Worm (Caenorhabditis elegans): ENCODE measurements around the gene nrps-1.

- TF ChIP-seq vab-7 (GFP tag; IDR thresholded peaks at IDR 0.05) (no peak), fos-1 (tag; optimal IDR thresholded peaks at IDR 0.05) (no peak), ZK546.5 (tag; optimal IDR thresholded peaks at IDR 0.05) (no peak)
Measured at ce11 chrIII:11487245-11487644, 47.2 kb upstream of the nrps-1 start, which contains the start of gene popl-5.
